Worm (Caenorhabditis elegans) whole organism, early embryonic: ENCODE results near the gene srab-9.

Experiments used
- B0310.2 ChIP-seq: sonication (generic microtip); optimal IDR thresholded peaks from 2 replicates; lab custom pipeline; 2016; ENCODE audit warnings: mild to moderate bottlenecking, missing genetic modification characterization, missing compliant biosample characterization
- F13C5.2 ChIP-seq: sonication (generic microtip); optimal IDR thresholded peaks from 2 replicates; lab custom pipeline; 2017; ENCODE audit warnings: mild to moderate bottlenecking, missing genetic modification characterization, inconsistent platforms, missing compliant biosample characterization
- aly-1 ChIP-seq: sonication (generic microtip); optimal IDR thresholded peaks from 2 replicates; lab custom pipeline; 2016; ENCODE audit warnings: missing genetic modification characterization, missing compliant biosample characterization
- ama-1 ChIP-seq: fragments of 150-350 bp; optimal IDR thresholded peaks from 2 replicates; lab custom pipeline; 2014
- ceh-13 ChIP-seq: fragments of 200-800 bp; sonication (Bioruptor generic); optimal IDR thresholded peaks from 2 replicates; lab custom pipeline; 2018; ENCODE audit warnings: mild to moderate bottlenecking, missing genetic modification characterization, missing compliant biosample characterization
- ceh-36 ChIP-seq: sonication (generic microtip); optimal IDR thresholded peaks from 2 replicates; lab custom pipeline; 2016; ENCODE audit warnings: missing genetic modification characterization, inconsistent platforms, missing compliant biosample characterization
- ets-7 ChIP-seq: sonication (generic microtip); optimal IDR thresholded peaks from 2 replicates; lab custom pipeline; 2016; ENCODE audit warnings: missing genotype, missing genetic modification characterization, missing compliant biosample characterization
- flt-1 ChIP-seq: fragments of 200-800 bp; sonication (Bioruptor generic); IDR thresholded peaks from 2 replicates; pipeline ENCODE4 v1.3.6; 2022; ENCODE audit warnings: missing genetic modification characterization, missing compliant biosample characterization
- hmg-4 ChIP-seq: fragments of 200-800 bp; sonication (Bioruptor generic); optimal IDR thresholded peaks from 2 replicates; lab custom pipeline; 2018; ENCODE audit warnings: mild to moderate bottlenecking, missing genetic modification characterization, missing compliant biosample characterization
- pes-1 ChIP-seq: fragments of 200-800 bp; sonication (Bioruptor generic); IDR thresholded peaks from 2 replicates; pipeline ENCODE4 v1.3.6; 2022; ENCODE audit warnings: missing genetic modification reagents, missing genetic modification characterization, missing compliant biosample characterization
- scrt-1 ChIP-seq: fragments of 200-800 bp; sonication (Bioruptor generic); IDR thresholded peaks from 2 replicates; pipeline ENCODE4 v1.3.6; 2022; ENCODE audit warnings: missing genetic modification characterization, missing compliant biosample characterization
- sea-1 ChIP-seq: fragments of 200-800 bp; sonication (Bioruptor generic); conservative IDR thresholded peaks from 2 replicates; pipeline ENCODE4 v1.3.6; 2022; ENCODE audit warnings: missing genetic modification characterization, missing compliant biosample characterization
- tbx-11 ChIP-seq: fragments of 200-800 bp; sonication (Bioruptor generic); IDR thresholded peaks from 2 replicates; pipeline ENCODE4 v1.3.6; 2022; ENCODE audit warnings: missing genetic modification characterization, missing compliant biosample characterization
- tra-4 ChIP-seq: sonication (generic microtip); optimal IDR thresholded peaks from 2 replicates; lab custom pipeline; 2017; ENCODE audit warnings: missing genetic modification characterization, missing compliant biosample characterization

DNA sequence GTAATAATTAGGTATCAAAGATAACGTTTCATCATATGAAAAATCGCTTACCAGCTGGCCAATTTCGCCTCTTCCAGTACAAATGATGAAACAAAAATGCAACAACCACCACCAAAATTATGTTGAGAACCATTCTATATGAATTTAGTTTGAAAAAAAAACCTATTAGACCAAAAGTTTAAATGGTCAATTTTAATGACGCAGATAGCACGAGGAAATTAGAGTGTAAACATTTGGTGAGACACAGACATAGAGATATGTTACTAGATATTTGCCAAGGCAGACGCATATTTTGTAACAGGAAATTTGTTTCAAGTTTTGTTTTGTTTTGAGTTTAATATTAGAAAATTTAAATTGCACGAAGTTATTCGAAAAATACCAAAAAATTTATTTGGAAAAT is 46.7 kb downstream of the srab-9 start, which contains the start of gene cyp-33C9:
- TF ChIP-seq ama-1 (lab: Kevin White, UChicago): no peak
- no peak for TF ChIP-seq aly-1 (tag; lab: Kevin White, UChicago)
- TF ChIP-seq ceh-13 (GFP tag; lab: Kevin White, UChicago): no peak
- TF ChIP-seq pes-1: no peak
- TF ChIP-seq ets-7 (tag; lab: Kevin White, UChicago): no peak
- no peak for TF ChIP-seq ceh-36 (tag; lab: Kevin White, UChicago)
- no peak for TF ChIP-seq scrt-1 (GFP tag; lab: Robert Waterston, UW)
- TF ChIP-seq hmg-4 (GFP tag; lab: Kevin White, UChicago): no peak
- TF ChIP-seq sea-1 (GFP tag; lab: Robert Waterston, UW): no peak
- TF ChIP-seq F13C5.2 (tag; lab: Kevin White, UChicago): no peak
- TF ChIP-seq tra-4 (tag; lab: Kevin White, UChicago): no peak
- no peak for TF ChIP-seq tbx-11 (GFP tag; lab: Robert Waterston, UW)
- TF ChIP-seq B0310.2 (tag; lab: Kevin White, UChicago): no peak
- TF ChIP-seq flt-1 (GFP tag; lab: Robert Waterston, UW): no peak
